Worm (Caenorhabditis elegans) whole organism, late embryonic: ENCODE data around the gene srz-20.

Experiments
- Y22D7AL.16 ChIP-seq: sonication (generic microtip); optimal IDR thresholded peaks from 2 replicates; lab custom pipeline; 2016; ENCODE audit warnings: missing genetic modification characterization, missing compliant biosample characterization
- ama-1 ChIP-seq: fragments of 150-350 bp; optimal IDR thresholded peaks from 2 replicates; lab custom pipeline; 2014
- ceh-14 ChIP-seq: sonication (generic microtip); optimal IDR thresholded peaks from 2 replicates; lab custom pipeline; 2016; ENCODE audit warnings: missing genotype, missing genetic modification characterization, missing compliant biosample characterization
- ceh-34 ChIP-seq: sonication (generic microtip); optimal IDR thresholded peaks from 2 replicates; lab custom pipeline; 2016; ENCODE audit warnings: mild to moderate bottlenecking, missing genetic modification characterization, missing compliant biosample characterization
- ceh-45 ChIP-seq: fragments of 200-800 bp; sonication (Bioruptor generic); IDR thresholded peaks from 2 replicates; pipeline ENCODE4 v1.3.6; 2022; ENCODE audit warnings: missing genetic modification reagents, missing genetic modification characterization, missing compliant biosample characterization
- ceh-9 ChIP-seq: sonication (generic microtip); optimal IDR thresholded peaks from 2 replicates; lab custom pipeline; 2016; ENCODE audit warnings: mild to moderate bottlenecking, missing genetic modification characterization, inconsistent platforms, missing compliant biosample characterization
- ets-4 ChIP-seq: sonication (generic microtip); optimal IDR thresholded peaks from 2 replicates; lab custom pipeline; 2016; ENCODE audit warnings: missing genetic modification characterization, missing compliant biosample characterization
- npax-4 ChIP-seq: sonication (generic microtip); optimal IDR thresholded peaks from 2 replicates; lab custom pipeline; 2016; ENCODE audit warnings: missing genetic modification characterization, missing compliant biosample characterization
- odd-2 ChIP-seq: sonication (generic microtip); optimal IDR thresholded peaks from 2 replicates; lab custom pipeline; 2017; ENCODE audit warnings: antibody characterized with exemption, mild to moderate bottlenecking, missing genetic modification characterization, missing compliant biosample characterization
- tbx-2 ChIP-seq: sonication (generic microtip); optimal IDR thresholded peaks from 2 replicates; lab custom pipeline; 2016; ENCODE audit warnings: missing genetic modification characterization, missing compliant biosample characterization
- unc-42 ChIP-seq: sonication (generic microtip); optimal IDR thresholded peaks from 2 replicates; lab custom pipeline; 2016; ENCODE audit warnings: missing genotype, missing genetic modification characterization, missing compliant biosample characterization

DNA sequence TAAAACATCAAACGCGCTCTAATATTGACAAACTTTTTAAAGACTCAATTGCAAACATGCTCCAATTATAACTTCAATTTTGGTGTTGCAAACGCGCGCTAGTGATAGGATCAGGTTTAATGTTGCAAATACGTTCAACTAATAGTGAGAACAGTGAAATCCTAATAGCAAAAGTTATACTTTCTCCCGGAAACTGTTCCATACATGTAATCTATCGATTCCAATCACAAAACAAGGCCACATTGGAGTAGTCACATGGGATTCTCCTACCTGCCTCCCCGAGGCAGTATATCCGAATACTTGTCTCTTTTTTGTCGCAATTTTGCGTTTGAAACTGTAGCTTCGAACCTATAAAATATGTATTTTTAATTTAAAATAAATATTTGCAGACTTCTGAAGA lies 45.5 kb upstream of the srz-20 start:
- TF ChIP-seq tbx-2 (tag; lab: Kevin White, UChicago) (no peak), ceh-34 (no peak), ceh-14 (tag; lab: Kevin White, UChicago) (no peak), ets-4 (tag; lab: Kevin White, UChicago) (no peak), ama-1 (lab: Kevin White, UChicago) (no peak), ceh-45 (no peak), ceh-9 (tag; lab: Kevin White, UChicago) (no peak), Y22D7AL.16 (tag; lab: Kevin White, UChicago) (no peak), npax-4 (tag; lab: Kevin White, UChicago) (no peak), odd-2 (tag; lab: Kevin White, UChicago) (no peak), unc-42 (tag; lab: Kevin White, UChicago) (no peak)
